Fruit fly (Drosophila melanogaster): ENCODE results near the gene topi.

DNA sequence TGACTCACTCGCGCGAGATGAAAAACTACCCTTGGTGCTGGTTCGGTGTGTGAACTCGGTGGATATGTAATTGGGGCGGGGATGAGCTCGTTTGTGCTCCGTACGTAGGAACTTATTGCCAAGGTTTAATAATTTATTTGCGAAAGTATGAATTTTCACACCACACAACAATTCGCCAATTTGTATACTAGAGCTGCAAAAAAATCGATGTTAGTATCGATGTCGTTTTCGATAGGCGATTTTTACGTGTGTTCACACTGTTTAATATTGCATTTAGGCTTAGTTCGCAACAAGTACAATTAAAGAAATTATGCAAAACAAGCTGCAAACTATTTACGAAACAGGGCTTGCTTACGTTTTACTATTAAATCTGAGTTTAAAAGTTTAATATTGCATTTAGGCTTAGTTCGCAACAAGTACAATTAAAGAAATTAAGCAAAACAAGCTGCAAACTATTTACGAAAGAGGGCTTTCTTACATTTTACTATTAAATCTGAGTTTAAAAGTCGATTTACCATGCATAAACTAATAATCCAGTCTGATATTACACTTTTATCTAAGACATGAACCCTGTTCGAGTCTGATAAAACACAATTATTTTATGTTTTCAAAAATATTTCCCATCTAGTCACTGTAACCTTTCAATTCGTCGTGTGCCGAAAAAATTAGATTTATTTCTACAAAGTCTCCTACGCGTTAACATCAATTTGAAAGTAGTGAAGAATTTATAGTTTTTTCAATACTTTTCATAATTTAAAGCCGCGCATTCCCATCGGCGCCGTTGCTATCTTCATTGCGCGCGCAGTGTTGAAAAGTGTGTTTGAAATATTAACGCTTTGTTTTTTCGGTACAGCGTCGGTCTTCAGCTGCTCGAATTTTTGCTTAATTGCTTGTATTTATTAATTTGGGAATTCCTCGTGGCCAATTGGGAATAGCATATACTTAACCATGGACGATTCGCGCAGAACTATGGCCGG lies 11.7 kb upstream of the topi start, which contains the start of the genes Snap24 and CG8478:
- TF ChIP-seq CG8478 (optimal IDR thresholded peaks at IDR 0.05) = no peak
- no peak for TF ChIP-seq CTCF (optimal IDR thresholded peaks at IDR 0.05)
